Worm (Caenorhabditis elegans) whole organism, mixed stage, embryonic: ENCODE results near the gene F13E9.13.

Source experiments
- M03D4.4 ChIP-seq: sonication (generic microtip); optimal IDR thresholded peaks from 2 replicates; lab custom pipeline; 2017; ENCODE audit warnings: mild to moderate bottlenecking, missing genetic modification characterization, missing compliant biosample characterization
- ceh-39 ChIP-seq: fragments of 150-350 bp; optimal IDR thresholded peaks from 2 replicates; lab custom pipeline; 2014; ENCODE audit warnings: missing biosample characterization, missing genetic modification characterization
- ceh-43 ChIP-seq: fragments of 200-800 bp; sonication (Bioruptor generic); optimal IDR thresholded peaks from 2 replicates; lab custom pipeline; 2018; ENCODE audit warnings: mild to moderate bottlenecking, missing genetic modification characterization, moderate library complexity, missing compliant biosample characterization
- ceh-83 ChIP-seq: fragments of 200-800 bp; sonication (Bioruptor generic); optimal IDR thresholded peaks from 2 replicates; lab custom pipeline; 2018; ENCODE audit warnings: mild to moderate bottlenecking, missing genetic modification characterization, missing compliant biosample characterization
- ces-1 ChIP-seq: fragments of 150-350 bp; optimal IDR thresholded peaks from 2 replicates; lab custom pipeline; 2014; ENCODE audit warnings: missing biosample characterization, missing genetic modification reagents, missing genetic modification characterization
- cnd-1 ChIP-seq: fragments of 200-800 bp; sonication (Bioruptor generic); optimal IDR thresholded peaks from 2 replicates; lab custom pipeline; 2018; ENCODE audit warnings: mild to moderate bottlenecking, missing genetic modification characterization, missing compliant biosample characterization
- drap-1 ChIP-seq: fragments of 200-800 bp; sonication (Bioruptor generic); optimal IDR thresholded peaks from 3 replicates; lab custom pipeline; 2018; ENCODE audit warnings: mild to moderate bottlenecking, missing genetic modification characterization, missing compliant biosample characterization
- elt-1 ChIP-seq: sonication (generic microtip); optimal IDR thresholded peaks from 2 replicates; lab custom pipeline; 2017; ENCODE audit warnings: missing genetic modification characterization, mild to moderate bottlenecking, missing compliant biosample characterization, antibody characterized with exemption, moderate library complexity, borderline replicate concordance; ENCODE audit not compliant: insufficient read depth
- elt-3 ChIP-seq: fragments of 150-350 bp; optimal IDR thresholded peaks from 2 replicates; lab custom pipeline; 2014; ENCODE audit warnings: missing biosample characterization, missing genetic modification characterization
- ham-2 ChIP-seq: fragments of 200-800 bp; sonication (Bioruptor generic); optimal IDR thresholded peaks from 2 replicates; lab custom pipeline; 2018; ENCODE audit warnings: mild to moderate bottlenecking, missing genetic modification characterization, missing compliant biosample characterization
- hlh-1 ChIP-seq: fragments of 150-350 bp; optimal IDR thresholded peaks from 2 replicates; lab custom pipeline; 2014; ENCODE audit warnings: missing biosample characterization, missing genetic modification reagents, missing genetic modification characterization
- lin-13 ChIP-seq: fragments of 150-350 bp; optimal IDR thresholded peaks from 2 replicates; lab custom pipeline; 2014; ENCODE audit warnings: missing biosample characterization, missing genetic modification characterization
- lin-32 ChIP-seq: fragments of 200-800 bp; sonication (Bioruptor generic); optimal IDR thresholded peaks from 2 replicates; lab custom pipeline; 2018; ENCODE audit warnings: mild to moderate bottlenecking, missing genetic modification characterization, missing compliant biosample characterization
- lsy-2 ChIP-seq: fragments of 150-350 bp; optimal IDR thresholded peaks from 2 replicates; lab custom pipeline; 2014; ENCODE audit warnings: missing biosample characterization, missing genetic modification characterization
- mab-5 ChIP-seq: fragments of 150-350 bp; optimal IDR thresholded peaks from 2 replicates; lab custom pipeline; 2014; ENCODE audit warnings: missing biosample characterization, missing genetic modification characterization
- mep-1 ChIP-seq: fragments of 150-350 bp; optimal IDR thresholded peaks from 2 replicates; lab custom pipeline; 2017; ENCODE audit warnings: missing biosample characterization, missing genetic modification reagents, missing genetic modification characterization, inconsistent platforms
- mls-2 ChIP-seq: sonication (generic microtip); optimal IDR thresholded peaks from 2 replicates; lab custom pipeline; 2016; ENCODE audit warnings: mild to moderate bottlenecking, missing genetic modification characterization, moderate library complexity, missing compliant biosample characterization
- nhr-2 ChIP-seq: fragments of 150-350 bp; optimal IDR thresholded peaks from 2 replicates; lab custom pipeline; 2014; ENCODE audit warnings: missing biosample characterization, missing genetic modification characterization
- nhr-237 ChIP-seq: fragments of 150-350 bp; optimal IDR thresholded peaks from 2 replicates; lab custom pipeline; 2014; ENCODE audit warnings: missing biosample characterization, missing genetic modification characterization
- nhr-28 ChIP-seq: fragments of 150-350 bp; optimal IDR thresholded peaks from 2 replicates; lab custom pipeline; 2014; ENCODE audit warnings: missing biosample characterization, missing genetic modification characterization
- nhr-76 ChIP-seq: sonication (generic microtip); optimal IDR thresholded peaks from 2 replicates; lab custom pipeline; 2017; ENCODE audit warnings: missing biosample characterization, missing genetic modification characterization
- pha-4 ChIP-seq: fragments of 150-350 bp; optimal IDR thresholded peaks from 2 replicates; lab custom pipeline; 2018; ENCODE audit warnings: missing biosample characterization, missing genetic modification reagents, missing genetic modification characterization
- sem-2 ChIP-seq: fragments of 200-800 bp; sonication (Bioruptor generic); optimal IDR thresholded peaks from 2 replicates; lab custom pipeline; 2018; ENCODE audit warnings: mild to moderate bottlenecking, missing genetic modification characterization, missing compliant biosample characterization
- tbx-8 ChIP-seq: fragments of 200-800 bp; sonication (Bioruptor generic); optimal IDR thresholded peaks from 2 replicates; lab custom pipeline; 2018; ENCODE audit warnings: mild to moderate bottlenecking, missing genetic modification characterization, moderate library complexity, missing compliant biosample characterization
- unc-120 ChIP-seq: sonication (generic microtip); optimal IDR thresholded peaks from 2 replicates; lab custom pipeline; 2017; ENCODE audit warnings: missing genetic modification characterization, missing compliant biosample characterization; ENCODE audit not compliant: poor library complexity, severe bottlenecking
- unc-39 ChIP-seq: fragments of 150-350 bp; optimal IDR thresholded peaks from 2 replicates; lab custom pipeline; 2014; ENCODE audit warnings: missing biosample characterization, missing genetic modification characterization
- unc-62 ChIP-seq: fragments of 150-350 bp; optimal IDR thresholded peaks from 2 replicates; lab custom pipeline; 2014; ENCODE audit warnings: missing biosample characterization, missing genetic modification reagents, missing genetic modification characterization
- zip-8 ChIP-seq: fragments of 150-350 bp; optimal IDR thresholded peaks from 2 replicates; lab custom pipeline; 2014; ENCODE audit warnings: missing biosample characterization, missing genetic modification characterization
- ztf-11 ChIP-seq: fragments of 150-350 bp; optimal IDR thresholded peaks from 2 replicates; lab custom pipeline; 2014; ENCODE audit warnings: missing biosample characterization, missing genetic modification characterization

The F13E9.13 gene

ce11 chrIV:10915388-10915787 is 34.0 kb downstream of the F13E9.13 start, which contains the start of gene ZK593.3:
TSS of gene ZK593.3 (plus strand) at chrIV:10915688.
- TF ChIP-seq nhr-237 (tag; lab: Kevin White, UChicago), result no peak
- no peak for TF ChIP-seq mep-1 (tag; lab: Kevin White, UChicago)
- TF ChIP-seq elt-1 (tag; lab: Kevin White, UChicago), result no peak
- no peak for TF ChIP-seq lsy-2
- TF ChIP-seq ztf-11 (tag; lab: Kevin White, UChicago), result no peak
- TF ChIP-seq, all 35 proteins: peak for 0

ce11 chrIV:10916134-10916533 is 34.8 kb downstream of the F13E9.13 start:
- TF ChIP-seq elt-1 (tag; lab: Kevin White, UChicago) (no peak), nhr-237 (tag; lab: Kevin White, UChicago) (no peak), ceh-43 (GFP tag; lab: Kevin White, UChicago) (no peak), mls-2 (tag; lab: Kevin White, UChicago) (no peak), ceh-83 (no peak), mep-1 (tag; lab: Kevin White, UChicago) (no peak), nhr-76 (tag; lab: Kevin White, UChicago) (no peak), hlh-1 (no peak), lin-32 (GFP tag; lab: Kevin White, UChicago) (no peak), ztf-11 (tag; lab: Kevin White, UChicago) (no peak), tbx-8 (GFP tag; lab: Kevin White, UChicago) (no peak), ceh-39 (tag; lab: Kevin White, UChicago) (no peak), lin-13 (no peak), lsy-2 (no peak), drap-1 (no peak), zip-8 (no peak)

ce11 chrIV:10918877-10919560 is 37.7 kb downstream of the F13E9.13 start:
- TF ChIP-seq hlh-1, result peak; percentile 45
- TF ChIP-seq nhr-28 (tag; lab: Kevin White, UChicago), result no peak
- peak; percentile 32 for TF ChIP-seq ceh-39 (tag; lab: Kevin White, UChicago)
- peak; percentile 39 for TF ChIP-seq pha-4 (tag; lab: Kevin White, UChicago)
- TF ChIP-seq M03D4.4 (tag; lab: Kevin White, UChicago), result peak; percentile 30
- TF ChIP-seq unc-62 (GFP tag; lab: Kevin White, UChicago), result peak; percentile 14
- no peak for TF ChIP-seq cnd-1 (tag; lab: Kevin White, UChicago)
- TF ChIP-seq ces-1 (GFP tag; lab: Kevin White, UChicago), result peak; percentile 79
- peak; percentile 48 for TF ChIP-seq mls-2 (tag; lab: Kevin White, UChicago)
- peak; percentile 20 for TF ChIP-seq nhr-237 (tag; lab: Kevin White, UChicago)
- peak; percentile 27 for TF ChIP-seq elt-1 (tag; lab: Kevin White, UChicago)
- TF ChIP-seq ztf-11 (tag; lab: Kevin White, UChicago), result no peak
- TF ChIP-seq lsy-2, result peak; percentile 21
- TF ChIP-seq unc-120 (tag; lab: Kevin White, UChicago), result peak; percentile 13
- TF ChIP-seq mep-1 (tag; lab: Kevin White, UChicago), result peak; percentile 40

- TF ChIP-seq unc-39 (tag; lab: Kevin White, UChicago), result no peak
- TF ChIP-seq ztf-11 (tag; lab: Kevin White, UChicago), result no peak
- no peak for TF ChIP-seq mab-5 (tag; lab: Kevin White, UChicago)
- no peak for TF ChIP-seq unc-120 (tag; lab: Kevin White, UChicago)
- no peak for TF ChIP-seq drap-1
- no peak for TF ChIP-seq mls-2 (tag; lab: Kevin White, UChicago)
- TF ChIP-seq sem-2 (GFP tag; lab: Kevin White, UChicago), result no peak
- no peak for TF ChIP-seq ceh-39 (tag; lab: Kevin White, UChicago)
- no peak for TF ChIP-seq elt-3 (tag; lab: Kevin White, UChicago)
- TF ChIP-seq nhr-28 (tag; lab: Kevin White, UChicago), result no peak
- no peak for TF ChIP-seq nhr-76 (tag; lab: Kevin White, UChicago)
- TF ChIP-seq ham-2 (GFP tag; lab: Kevin White, UChicago), result no peak
- TF ChIP-seq lin-13, result no peak
- no peak for TF ChIP-seq nhr-2
These were observed 38.4 kb downstream of the F13E9.13 start, which contains the start of gene rbr-2 for ce11 chrIV:10919770-10920169. TSS of gene rbr-2 (plus strand) at chrIV:10920070.
